Fruit fly (Drosophila melanogaster): ENCODE measurements around the gene CG5274.

- no peak for TF ChIP-seq psq (optimal IDR thresholded peaks at IDR 0.05)
- no peak for TF ChIP-seq EcR (GFP tag; optimal IDR thresholded peaks at IDR 0.05)
- no peak for TF ChIP-seq usp (GFP tag; optimal IDR thresholded peaks at IDR 0.05)
- no peak for TF ChIP-seq CG8478 (optimal IDR thresholded peaks at IDR 0.05)
- TF ChIP-seq pan (optimal IDR thresholded peaks at IDR 0.05), result no peak
Observed at dm6 chr3L:20472607-20473006, 45.1 kb upstream of the CG5274 start.
